Worm (Caenorhabditis elegans) whole organism, L1 larva: ENCODE measurements around the gene C39D10.1.

Experiments used
- ces-1 ChIP-seq: fragments of 150-350 bp; optimal IDR thresholded peaks from 2 replicates; lab custom pipeline; 2014; ENCODE audit warnings: missing biosample characterization, missing genetic modification reagents, missing genetic modification characterization
- elt-3 ChIP-seq, 6 experiments: fragments of 150-350 bp in 1 of 6; sonication (generic microtip); optimal IDR thresholded peaks; 2 replicates each; lab custom pipeline; 2017 to 2018; ENCODE audit warnings: missing biosample characterization in 6 of 6, missing genetic modification characterization in 6 of 6, inconsistent platforms in 1 of 6
- nhr-12 ChIP-seq: sonication (generic microtip); optimal IDR thresholded peaks from 2 replicates; lab custom pipeline; 2017; ENCODE audit warnings: missing biosample characterization, missing genetic modification characterization

DNA sequence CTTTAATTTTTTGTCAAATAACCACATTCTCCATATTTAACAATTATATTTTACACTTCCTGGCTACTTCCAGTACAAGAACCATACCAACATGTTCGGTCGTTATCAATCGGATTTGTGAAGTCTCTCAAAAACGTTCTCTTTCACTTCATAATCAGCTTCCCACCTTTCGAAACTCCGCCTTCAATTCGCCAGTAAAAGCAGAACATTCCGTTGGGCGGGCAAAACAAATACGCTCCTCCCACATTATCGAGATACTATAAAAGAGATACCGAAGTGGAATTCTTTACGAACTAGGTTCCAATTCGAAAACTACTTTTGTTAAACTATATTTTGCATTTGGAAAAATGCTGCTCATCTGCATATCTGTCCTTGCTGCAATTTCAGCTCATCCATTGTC, 23.7 kb downstream of the C39D10.1 start, which contains the start of gene zig-3:
- TF ChIP-seq elt-3 (tag; optimal IDR thresholded peaks at IDR 0.05; lab: Kevin White, UChicago) = no peak
- no peak for TF ChIP-seq nhr-12
- TF ChIP-seq ces-1 (GFP tag; lab: Kevin White, UChicago) = no peak
